Fruit fly (Drosophila melanogaster) whole organism, embryonic: ENCODE results near the gene CG12607.

Source experiments
- C15 ChIP-seq: fragments of 200-800 bp; sonication (Bioruptor generic); IDR thresholded peaks from 3 replicates; pipeline ENCODE4 v1.3.6; 2022; ENCODE audit warnings: missing biosample characterization, missing genetic modification characterization
- CG10366 ChIP-seq: fragments of 200-800 bp; sonication (Bioruptor generic); IDR thresholded peaks from 2 replicates; pipeline ENCODE4 v1.3.6; 2022; ENCODE audit warnings: missing biosample characterization, missing genetic modification characterization
- CG11696 ChIP-seq: fragments of 200-800 bp; sonication (Bioruptor generic); IDR thresholded peaks from 2 replicates; pipeline ENCODE4 v1.3.6; 2022; ENCODE audit warnings: missing biosample characterization, missing genetic modification characterization
- CG13894 ChIP-seq: fragments of 200-800 bp; sonication (Bioruptor generic); optimal IDR thresholded peaks from 3 replicates; lab custom pipeline; 2018; ENCODE audit warnings: missing biosample characterization, mild to moderate bottlenecking, missing genetic modification characterization, moderate library complexity
- CG15073 ChIP-seq: fragments of 200-800 bp; sonication (Bioruptor generic); optimal IDR thresholded peaks from 2 replicates; lab custom pipeline; 2016; ENCODE audit warnings: missing biosample characterization, missing genetic modification characterization
- CG17802 ChIP-seq: fragments of 200-800 bp; sonication (Bioruptor generic); optimal IDR thresholded peaks from 2 replicates; lab custom pipeline; 2018; ENCODE audit warnings: missing biosample characterization, mild to moderate bottlenecking, missing genetic modification characterization, moderate library complexity
- CG18262 ChIP-seq: fragments of 200-800 bp; optimal IDR thresholded peaks from 3 replicates; lab custom pipeline; 2019; ENCODE audit warnings: missing biosample characterization, mild to moderate bottlenecking, missing genetic modification characterization, moderate library complexity
- CG2120 ChIP-seq: fragments of 200-800 bp; sonication (Bioruptor generic); optimal IDR thresholded peaks from 3 replicates; lab custom pipeline; 2016; ENCODE audit warnings: missing biosample characterization, missing genetic modification characterization
- CG2129 ChIP-seq: fragments of 200-800 bp; sonication (Bioruptor generic); IDR thresholded peaks from 2 replicates; pipeline ENCODE4 v1.3.6; 2022; ENCODE audit warnings: missing biosample characterization, missing genetic modification characterization; ENCODE audit not compliant: partially characterized antibody
- CG3995 ChIP-seq: fragments of 200-800 bp; sonication (Bioruptor generic); optimal IDR thresholded peaks from 3 replicates; lab custom pipeline; 2016; ENCODE audit warnings: missing biosample characterization, missing genetic modification characterization
- CG43689 ChIP-seq: fragments of 200-800 bp; sonication (Bioruptor generic); IDR thresholded peaks from 2 replicates; pipeline ENCODE4 v1.3.6; 2022; ENCODE audit warnings: missing biosample characterization, missing genetic modification characterization
- CG4424 ChIP-seq: fragments of 200-800 bp; sonication (Bioruptor generic); optimal IDR thresholded peaks from 3 replicates; lab custom pipeline; 2016; ENCODE audit warnings: missing biosample characterization, missing genetic modification characterization
- CG4820 ChIP-seq: fragments of 200-800 bp; sonication (Bioruptor generic); optimal IDR thresholded peaks from 3 replicates; lab custom pipeline; 2016; ENCODE audit warnings: missing biosample characterization, missing genetic modification characterization
- CG5180 ChIP-seq: fragments of 200-800 bp; sonication (Bioruptor generic); optimal IDR thresholded peaks from 3 replicates; lab custom pipeline; 2017; ENCODE audit warnings: missing biosample characterization, missing genetic modification characterization, mild to moderate bottlenecking, moderate library complexity, missing genetic modification reagents
- CG6654 ChIP-seq: fragments of 200-800 bp; sonication (Bioruptor generic); optimal IDR thresholded peaks from 2 replicates; lab custom pipeline; 2017; ENCODE audit warnings: missing biosample characterization, mild to moderate bottlenecking, missing genetic modification characterization
- CG7745 ChIP-seq: fragments of 200-800 bp; sonication (Bioruptor generic); optimal IDR thresholded peaks from 2 replicates; lab custom pipeline; 2018; ENCODE audit warnings: missing biosample characterization, mild to moderate bottlenecking, missing genetic modification characterization, moderate library complexity
- CG9437 ChIP-seq: fragments of 200-800 bp; sonication (Bioruptor generic); optimal IDR thresholded peaks from 2 replicates; lab custom pipeline; 2018; ENCODE audit warnings: missing biosample characterization, mild to moderate bottlenecking, missing genetic modification characterization
- Dad ChIP-seq: fragments of 200-800 bp; sonication (Bioruptor generic); optimal IDR thresholded peaks from 3 replicates; lab custom pipeline; 2016; ENCODE audit warnings: missing biosample characterization, missing genetic modification characterization
- Elba2 ChIP-seq: fragments of 200-800 bp; sonication (Bioruptor generic); optimal IDR thresholded peaks from 3 replicates; lab custom pipeline; 2016; ENCODE audit warnings: missing biosample characterization, missing genetic modification characterization
- Kr ChIP-seq: fragments of 200-800 bp; sonication (Bioruptor generic); optimal IDR thresholded peaks from 2 replicates; lab custom pipeline; 2017; ENCODE audit warnings: missing biosample characterization, mild to moderate bottlenecking, missing genetic modification characterization
- MBD-R2 ChIP-seq: fragments of 200-800 bp; sonication (Bioruptor generic); IDR thresholded peaks from 2 replicates; pipeline ENCODE4 v1.3.6; 2022; ENCODE audit warnings: missing biosample characterization, missing genetic modification characterization
- MESR4 ChIP-seq: fragments of 200-800 bp; sonication (Bioruptor generic); optimal IDR thresholded peaks from 2 replicates; lab custom pipeline; 2018; ENCODE audit warnings: missing biosample characterization, mild to moderate bottlenecking, missing genetic modification characterization, moderate library complexity
- NC2α ChIP-seq: fragments of 200-800 bp; sonication (Bioruptor generic); optimal IDR thresholded peaks from 2 replicates; lab custom pipeline; 2016; ENCODE audit warnings: missing biosample characterization, missing genetic modification characterization
- PHDP ChIP-seq: fragments of 200-800 bp; sonication (Bioruptor generic); optimal IDR thresholded peaks from 3 replicates; lab custom pipeline; 2018; ENCODE audit warnings: missing biosample characterization, mild to moderate bottlenecking, missing genetic modification characterization, moderate library complexity
- Pdp1 ChIP-seq, 2 experiments: fragments of 200-800 bp; sonication (Bioruptor generic); optimal IDR thresholded peaks; 3 replicates each; lab custom pipeline; 2016; ENCODE audit warnings: missing biosample characterization in 2 of 2, missing genetic modification characterization in 2 of 2, mild to moderate bottlenecking in 1 of 2, moderate library complexity in 1 of 2
- Sox100B ChIP-seq: fragments of 200-800 bp; sonication (Bioruptor generic); optimal IDR thresholded peaks from 3 replicates; lab custom pipeline; 2018; ENCODE audit warnings: missing biosample characterization, mild to moderate bottlenecking, missing genetic modification characterization
- Trl ChIP-seq, 3 experiments: fragments of >200 bp in 2 of 3; fragments of 200-800 bp in 1 of 3; sonication (Bioruptor generic) in 1 of 3; optimal IDR thresholded peaks; 2 replicates in 1 of 3; 3 replicates in 2 of 3; lab custom pipeline; 2016 to 2017; ENCODE audit warnings: missing biosample characterization in 1 of 3, missing genetic modification characterization in 1 of 3
- Vsx1 ChIP-seq: fragments of 200-800 bp; sonication (Bioruptor generic); optimal IDR thresholded peaks from 2 replicates; lab custom pipeline; 2017; ENCODE audit warnings: missing biosample characterization, mild to moderate bottlenecking, missing genetic modification characterization, missing genetic modification reagents
- ab ChIP-seq: fragments of 200-800 bp; sonication (Bioruptor generic); optimal IDR thresholded peaks from 2 replicates; lab custom pipeline; 2016; ENCODE audit warnings: missing biosample characterization, missing genetic modification characterization
- ash1 ChIP-seq: fragments of 200-800 bp; sonication (Bioruptor generic); optimal IDR thresholded peaks from 2 replicates; lab custom pipeline; 2018; ENCODE audit warnings: missing biosample characterization, mild to moderate bottlenecking, missing genetic modification characterization
- btn ChIP-seq: fragments of 200-800 bp; sonication (Bioruptor generic); optimal IDR thresholded peaks from 2 replicates; lab custom pipeline; 2016; ENCODE audit warnings: missing biosample characterization, missing genetic modification characterization
- dpn ChIP-seq, 2 experiments: fragments of 200-800 bp; sonication (Bioruptor generic); optimal IDR thresholded peaks; 3 replicates each; lab custom pipeline; 2016; ENCODE audit warnings: missing biosample characterization in 2 of 2, missing genetic modification characterization in 2 of 2
- eve ChIP-seq, 2 experiments: fragments of >200 bp; optimal IDR thresholded peaks; 2 replicates each; lab custom pipeline; 2017; ENCODE audit warnings: missing biosample characterization in 2 of 2, missing genetic modification characterization in 2 of 2
- exex ChIP-seq: fragments of 200-800 bp; sonication (Bioruptor generic); optimal IDR thresholded peaks from 4 replicates; lab custom pipeline; 2018; ENCODE audit warnings: missing biosample characterization, mild to moderate bottlenecking, missing genetic modification characterization, moderate library complexity
- fd64A ChIP-seq: fragments of 200-800 bp; sonication (Bioruptor generic); optimal IDR thresholded peaks from 3 replicates; lab custom pipeline; 2018; ENCODE audit warnings: missing biosample characterization, mild to moderate bottlenecking, missing genetic modification characterization
- gsb ChIP-seq: fragments of 200-800 bp; sonication (Bioruptor generic); IDR thresholded peaks from 2 replicates; pipeline ENCODE4 v1.3.6; 2022; ENCODE audit warnings: missing biosample characterization, missing genetic modification characterization
- ind ChIP-seq: fragments of 200-800 bp; sonication (Bioruptor generic); optimal IDR thresholded peaks from 3 replicates; lab custom pipeline; 2016; ENCODE audit warnings: missing biosample characterization, missing genetic modification characterization
- jigr1 ChIP-seq: fragments of 200-800 bp; sonication (Bioruptor generic); IDR thresholded peaks from 3 replicates; pipeline ENCODE4 v1.3.6; 2022; ENCODE audit warnings: missing biosample characterization, missing genetic modification characterization
- ken ChIP-seq: fragments of 200-800 bp; sonication (Bioruptor generic); IDR thresholded peaks from 3 replicates; pipeline ENCODE4 v1.3.6; 2022; ENCODE audit warnings: missing biosample characterization, missing genetic modification characterization
- mam ChIP-seq: fragments of 200-800 bp; sonication (Bioruptor generic); optimal IDR thresholded peaks from 3 replicates; lab custom pipeline; 2016; ENCODE audit warnings: missing biosample characterization, missing genetic modification characterization
- nau ChIP-seq: fragments of 200-800 bp; sonication (Bioruptor generic); optimal IDR thresholded peaks from 3 replicates; lab custom pipeline; 2017; ENCODE audit warnings: missing biosample characterization, mild to moderate bottlenecking, missing genetic modification characterization, missing genetic modification reagents
- nmo ChIP-seq: fragments of 200-800 bp; sonication (Bioruptor generic); optimal IDR thresholded peaks from 2 replicates; lab custom pipeline; 2018; ENCODE audit warnings: missing biosample characterization, mild to moderate bottlenecking, missing genetic modification characterization, moderate library complexity
- ranshi ChIP-seq: fragments of 200-800 bp; sonication (Bioruptor generic); IDR thresholded peaks from 2 replicates; pipeline ENCODE4 v1.3.6; 2022; ENCODE audit warnings: missing biosample characterization, missing genetic modification characterization
- salm ChIP-seq: fragments of 200-800 bp; sonication (Bioruptor generic); optimal IDR thresholded peaks from 2 replicates; lab custom pipeline; 2018; ENCODE audit warnings: missing biosample characterization, mild to moderate bottlenecking, missing genetic modification characterization
- sc ChIP-seq, 3 experiments: fragments of >200 bp in 2 of 3; fragments of 200-800 bp in 1 of 3; sonication (Bioruptor generic) in 1 of 3; optimal IDR thresholded peaks; 2 replicates in 2 of 3; 3 replicates in 1 of 3; lab custom pipeline; 2017; ENCODE audit warnings: mild to moderate bottlenecking in 1 of 3, missing biosample characterization in 1 of 3, missing genetic modification characterization in 1 of 3, missing genetic modification reagents in 1 of 3
- tio ChIP-seq: fragments of 200-800 bp; sonication (Bioruptor generic); optimal IDR thresholded peaks from 2 replicates; lab custom pipeline; 2017; ENCODE audit warnings: missing biosample characterization, missing genetic modification characterization, inconsistent platforms
- vfl ChIP-seq: fragments of 200-800 bp; sonication (Bioruptor generic); optimal IDR thresholded peaks from 2 replicates; lab custom pipeline; 2016; ENCODE audit warnings: missing biosample characterization, missing genetic modification characterization
- zen2 ChIP-seq: fragments of 200-800 bp; sonication (Bioruptor generic); IDR thresholded peaks from 3 replicates; pipeline ENCODE4 v1.3.6; 2022; ENCODE audit warnings: missing biosample characterization, missing genetic modification characterization; ENCODE audit not compliant: partially characterized antibody
- zfh2 ChIP-seq: fragments of 200-800 bp; sonication (Bioruptor generic); optimal IDR thresholded peaks from 2 replicates; lab custom pipeline; 2016; ENCODE audit warnings: missing biosample characterization, missing genetic modification characterization

CG12607 gene

dm6 chr3L:4403180-4403769 is 43.1 kb upstream of the CG12607 start, which contains the start of gene Syx17 (continued):
- TF ChIP-seq nau (GFP tag; lab: Kevin White, UChicago) (no peak), nmo (GFP tag; lab: Kevin White, UChicago) (peak; percentile 73), CG10366 (GFP tag; lab: Robert Waterston, UW) (peak; percentile 46), eve (GFP tag; optimal IDR thresholded peaks at IDR 0.05; lab: Kevin White, UChicago) (peak in 1 of 2 experiments; percentile 65), zen2 (GFP tag; lab: Robert Waterston, UW) (peak; percentile 80), Kr (GFP tag; lab: Kevin White, UChicago) (no peak), ken (GFP tag; lab: Robert Waterston, UW) (0 out of 3 replicates have a peak, but pooled peaks have one; percentile 14), jigr1 (GFP tag; lab: Robert Waterston, UW) (no peak), gsb (GFP tag; lab: Robert Waterston, UW) (no peak), Sox100B (GFP tag; lab: Kevin White, UChicago) (peak; percentile 34), ind (peak; percentile 32), CG43689 (no peak), CG15073 (GFP tag; lab: Kevin White, UChicago) (no peak), vfl (GFP tag; lab: Kevin White, UChicago) (peak; percentile 14), CG11696 (GFP tag; lab: Robert Waterston, UW) (peak; percentile 99), sc (optimal IDR thresholded peaks at IDR 0.05; lab: Kevin White, UChicago) (no peak), sc (GFP tag; optimal IDR thresholded peaks at IDR 0.05; lab: Kevin White, UChicago) (no peak), CG9437 (GFP tag; lab: Kevin White, UChicago) (peak; percentile 41), CG4820 (GFP tag; lab: Kevin White, UChicago) (peak; percentile 21), CG13894 (peak; percentile 69), salm (tag; lab: Kevin White, UChicago) (no peak), fd64A (peak; percentile 29), CG18262 (tag; lab: Kevin White, UChicago) (peak; percentile 74), CG2129 (peak; percentile 72; the same call in 1 of the 2 replicates), ab (GFP tag; lab: Kevin White, UChicago) (no peak), CG5180 (GFP tag; lab: Kevin White, UChicago) (peak; percentile 51), ranshi (GFP tag; lab: Robert Waterston, UW) (peak; percentile 48; the same call in 1 of the 2 replicates), Elba2 (GFP tag; lab: Kevin White, UChicago) (no peak), dpn (GFP tag; optimal IDR thresholded peaks at IDR 0.05; lab: Kevin White, UChicago) (peak; percentile 49 to 64), CG17802 (tag; lab: Kevin White, UChicago) (peak; percentile 62), Trl (optimal IDR thresholded peaks at IDR 0.05; lab: Kevin White, UChicago) (no peak), Trl (GFP tag; optimal IDR thresholded peaks at IDR 0.05; lab: Kevin White, UChicago) (peak; percentile 56), CG7745 (tag; lab: Kevin White, UChicago) (no peak), Pdp1 (GFP tag; optimal IDR thresholded peaks at IDR 0.05; lab: Kevin White, UChicago) (peak; percentile 50 to 68), NC2α (GFP tag; lab: Kevin White, UChicago) (peak; percentile 26), C15 (GFP tag; lab: Robert Waterston, UW) (no peak), CG4424 (peak; percentile 52), CG2120 (GFP tag; lab: Kevin White, UChicago) (peak; percentile 79), CG3995 (peak; percentile 22), mam (peak; percentile 78), exex (tag; lab: Kevin White, UChicago) (peak; percentile 51), Dad (peak; percentile 24), MESR4 (peak; percentile 86), btn (no peak), ash1 (no peak), zfh2 (peak; percentile 59), Vsx1 (GFP tag; lab: Kevin White, UChicago) (peak; percentile 1), PHDP (peak; percentile 49), MBD-R2 (GFP tag; lab: Robert Waterston, UW) (peak; percentile 83), CG6654 (GFP tag; lab: Kevin White, UChicago) (no peak), tio (GFP tag; lab: Kevin White, UChicago) (peak; percentile 6)
